Fruit fly (Drosophila melanogaster): ENCODE data around the gene Cyp4d1.

Cyp4d1 gene

dm6 chrX:2162130-2162907 lies at the start of gene Cyp4d1, which contains the start of gene CG3630:
Gene Cyp4d1, minus strand, starts transcription at chrX:2162180.
Gene CG3630, plus strand, starts transcription at chrX:2162196.
- TF ChIP-seq CG17801 (GFP tag; optimal IDR thresholded peaks at IDR 0.05; ENCODE audit: partially characterized antibody) = no peak

dm6 chrX:2208641-2209241 lies 46.8 kb upstream of the Cyp4d1 start:
- TF ChIP-seq CG17801 (GFP tag; optimal IDR thresholded peaks at IDR 0.05; ENCODE audit: partially characterized antibody) = no peak

DNA sequence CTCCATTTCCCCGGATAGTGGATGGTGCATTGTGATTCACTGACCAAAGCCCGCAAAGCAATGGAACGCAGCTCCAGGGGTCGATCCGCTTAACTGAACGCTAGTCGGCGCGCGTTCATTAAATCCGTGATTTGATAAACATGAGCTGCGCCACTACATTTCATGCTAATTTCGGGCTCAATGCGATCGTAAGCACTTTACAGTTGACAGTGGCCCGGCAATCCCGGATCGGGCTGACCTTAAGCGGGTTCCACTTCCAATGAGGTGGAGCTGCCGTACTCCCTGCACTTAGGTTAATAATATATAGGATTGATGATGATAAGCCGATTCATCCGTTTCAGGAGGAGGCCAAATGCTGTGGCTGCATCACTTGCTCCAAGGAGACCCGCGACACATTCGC lies 41.8 kb upstream of the Cyp4d1 start, which contains the start of gene FarO:
FarO (minus strand) TSS at position 101 of the 400 bp plus-strand sequence.
- no peak for TF ChIP-seq CG17801 (GFP tag; optimal IDR thresholded peaks at IDR 0.05; ENCODE audit: partially characterized antibody)

- no peak for TF ChIP-seq CG17801 (GFP tag; optimal IDR thresholded peaks at IDR 0.05; ENCODE audit: partially characterized antibody)
These were observed 37.3 kb upstream of the Cyp4d1 start for dm6 chrX:2199303-2199702.

- no peak for TF ChIP-seq CG17801 (GFP tag; optimal IDR thresholded peaks at IDR 0.05; ENCODE audit: partially characterized antibody)
These were observed 36.2 kb upstream of the Cyp4d1 start for dm6 chrX:2198272-2198571.

DNA sequence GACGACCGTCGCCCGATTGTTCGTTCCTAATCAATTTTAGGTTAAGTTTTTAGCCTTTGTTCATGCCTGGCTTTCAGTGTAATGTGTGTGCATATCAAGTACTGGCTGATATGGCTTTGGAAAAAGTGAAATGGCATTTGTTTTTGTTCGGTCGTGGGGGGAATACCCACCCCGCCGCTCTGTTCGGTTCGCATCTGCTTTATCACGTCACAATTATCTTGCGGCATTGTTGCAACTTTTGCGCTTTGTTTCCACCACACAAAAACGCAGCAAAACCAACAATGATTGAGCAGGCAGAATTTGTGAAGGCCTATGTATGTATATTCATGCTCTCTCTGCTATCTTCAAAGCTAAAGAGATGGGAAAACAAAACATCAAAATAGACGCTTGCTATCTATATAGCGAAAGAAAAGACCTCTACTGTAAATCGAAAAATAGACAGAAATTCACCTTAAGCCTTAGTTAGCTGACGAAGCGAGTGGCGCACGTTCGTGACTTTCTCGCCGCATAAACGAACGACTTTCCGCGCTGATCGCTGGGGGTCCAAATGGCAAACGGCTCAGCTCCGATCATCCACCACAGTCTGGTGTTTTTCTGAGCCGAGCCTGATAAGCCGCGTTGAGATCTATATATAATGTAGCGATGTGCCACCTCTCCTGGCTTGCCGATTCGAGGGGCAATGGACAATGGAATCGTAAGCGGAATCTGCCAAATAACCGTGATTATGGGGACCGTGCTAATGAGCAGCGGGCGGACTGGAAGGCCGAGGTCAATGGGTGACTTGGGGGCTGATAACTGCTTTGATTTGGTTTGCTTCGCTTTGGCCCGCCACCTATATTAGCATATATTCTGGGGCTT lies 35.7 kb upstream of the Cyp4d1 start:
- no peak for TF ChIP-seq CG17801 (GFP tag; optimal IDR thresholded peaks at IDR 0.05; ENCODE audit: partially characterized antibody)

DNA sequence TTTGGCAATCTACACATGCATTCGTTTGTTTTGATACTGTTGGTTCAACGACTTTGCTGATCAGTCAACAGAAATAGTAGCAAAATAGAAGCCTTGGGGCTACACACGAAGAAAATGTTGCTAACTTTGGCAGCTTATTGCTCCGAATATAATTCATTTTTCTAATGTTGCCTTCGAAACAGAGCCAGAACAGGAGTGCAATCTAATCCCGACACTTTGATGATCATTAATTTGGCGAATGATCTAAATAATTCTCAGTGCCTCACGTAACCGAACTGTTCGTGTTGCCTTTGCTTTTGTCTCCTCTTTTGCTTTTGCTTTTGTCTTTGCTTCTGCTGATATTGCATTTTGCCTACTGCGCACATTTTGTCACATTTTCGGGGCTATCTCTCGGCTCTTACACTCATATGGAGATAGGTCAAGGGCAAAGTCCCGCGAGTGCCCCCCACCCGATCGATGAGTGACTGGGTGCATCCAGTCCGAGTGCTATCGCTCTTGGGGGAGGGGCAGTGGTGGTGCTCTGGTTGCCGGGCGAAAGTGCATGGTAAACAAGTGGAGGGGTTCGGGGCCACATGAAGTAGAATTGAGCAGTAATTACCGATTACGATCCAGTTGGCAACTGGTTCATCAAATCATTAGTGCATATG lies 34.2 kb upstream of the Cyp4d1 start:
- peak; percentile 87 for TF ChIP-seq CG17801 (GFP tag; optimal IDR thresholded peaks at IDR 0.05; ENCODE audit: partially characterized antibody)

dm6 chrX:2194208-2195094 lies 32.5 kb upstream of the Cyp4d1 start:
- peak; percentile 24 for TF ChIP-seq CG17801 (GFP tag; optimal IDR thresholded peaks at IDR 0.05; ENCODE audit: partially characterized antibody)

- no peak for TF ChIP-seq CG17801 (GFP tag; optimal IDR thresholded peaks at IDR 0.05; ENCODE audit: partially characterized antibody)
These were observed 31.8 kb upstream of the Cyp4d1 start, which contains the start of gene CG14053 for dm6 chrX:2193809-2194207. Gene CG14053, minus strand, starts transcription at chrX:2193909.

dm6 chrX:2193158-2193557 lies 31.2 kb upstream of the Cyp4d1 start:
- no peak for TF ChIP-seq CG17801 (GFP tag; optimal IDR thresholded peaks at IDR 0.05; ENCODE audit: partially characterized antibody)

DNA sequence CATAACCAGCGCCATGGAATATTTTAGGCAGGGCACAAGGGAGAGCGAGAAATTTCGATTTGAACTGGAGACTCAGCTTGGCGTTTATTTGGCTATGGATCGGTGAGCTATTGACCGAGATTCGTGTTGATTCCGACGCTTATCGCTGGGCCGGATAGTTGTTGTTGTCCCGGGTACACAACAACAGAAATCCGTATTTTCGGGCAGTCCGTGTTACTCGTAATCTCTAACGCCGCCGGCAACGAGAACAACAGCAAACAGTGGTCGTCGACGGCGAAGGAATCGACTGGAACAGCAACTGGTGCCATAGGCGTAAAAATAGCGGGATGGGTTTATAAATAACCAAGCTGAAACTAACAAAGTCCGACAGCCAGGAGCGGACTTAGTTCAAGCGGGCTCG lies 29.9 kb upstream of the Cyp4d1 start:
- no peak for TF ChIP-seq CG17801 (GFP tag; optimal IDR thresholded peaks at IDR 0.05; ENCODE audit: partially characterized antibody)

dm6 chrX:2188888-2189287 lies 26.9 kb upstream of the Cyp4d1 start, which contains the start of gene Mct1:
Gene Mct1, plus strand, starts transcription at chrX:2189188.
- no peak for TF ChIP-seq CG17801 (GFP tag; optimal IDR thresholded peaks at IDR 0.05; ENCODE audit: partially characterized antibody)

dm6 chrX:2187520-2187919 lies 25.5 kb upstream of the Cyp4d1 start, which contains the start of gene CG3457:
Gene CG3457, plus strand, starts transcription at chrX:2187820.
- no peak for TF ChIP-seq CG17801 (GFP tag; optimal IDR thresholded peaks at IDR 0.05; ENCODE audit: partially characterized antibody)

dm6 chrX:2186555-2186954 lies 24.6 kb upstream of the Cyp4d1 start, which contains the start of gene CG17777:
Gene CG17777, plus strand, starts transcription at chrX:2186855.
- no peak for TF ChIP-seq CG17801 (GFP tag; optimal IDR thresholded peaks at IDR 0.05; ENCODE audit: partially characterized antibody)
